Worm (Caenorhabditis elegans) whole organism, mixed stage, embryonic: ENCODE results near the gene R11H6.5.

Experiments
- bed-3 ChIP-seq: fragments of 200-800 bp; sonication (Bioruptor generic); optimal IDR thresholded peaks from 3 replicates; lab custom pipeline; 2018; ENCODE audit warnings: mild to moderate bottlenecking, missing genetic modification characterization, moderate library complexity, missing compliant biosample characterization
- ceh-39 ChIP-seq: fragments of 150-350 bp; optimal IDR thresholded peaks from 2 replicates; lab custom pipeline; 2014; ENCODE audit warnings: missing biosample characterization, missing genetic modification characterization
- ceh-43 ChIP-seq: fragments of 200-800 bp; sonication (Bioruptor generic); optimal IDR thresholded peaks from 2 replicates; lab custom pipeline; 2018; ENCODE audit warnings: mild to moderate bottlenecking, missing genetic modification characterization, moderate library complexity, missing compliant biosample characterization
- ceh-83 ChIP-seq: fragments of 200-800 bp; sonication (Bioruptor generic); optimal IDR thresholded peaks from 2 replicates; lab custom pipeline; 2018; ENCODE audit warnings: mild to moderate bottlenecking, missing genetic modification characterization, missing compliant biosample characterization
- ces-1 ChIP-seq: fragments of 150-350 bp; optimal IDR thresholded peaks from 2 replicates; lab custom pipeline; 2014; ENCODE audit warnings: missing biosample characterization, missing genetic modification reagents, missing genetic modification characterization
- drap-1 ChIP-seq: fragments of 200-800 bp; sonication (Bioruptor generic); optimal IDR thresholded peaks from 3 replicates; lab custom pipeline; 2018; ENCODE audit warnings: mild to moderate bottlenecking, missing genetic modification characterization, missing compliant biosample characterization
- elt-1 ChIP-seq: sonication (generic microtip); optimal IDR thresholded peaks from 2 replicates; lab custom pipeline; 2017; ENCODE audit warnings: missing genetic modification characterization, mild to moderate bottlenecking, missing compliant biosample characterization, antibody characterized with exemption, moderate library complexity, borderline replicate concordance; ENCODE audit not compliant: insufficient read depth
- elt-3 ChIP-seq: fragments of 150-350 bp; optimal IDR thresholded peaks from 2 replicates; lab custom pipeline; 2014; ENCODE audit warnings: missing biosample characterization, missing genetic modification characterization
- flh-1 ChIP-seq: fragments of 200-800 bp; sonication (Bioruptor generic); optimal IDR thresholded peaks from 2 replicates; lab custom pipeline; 2018; ENCODE audit warnings: mild to moderate bottlenecking, missing genetic modification characterization, moderate library complexity, missing compliant biosample characterization
- ham-2 ChIP-seq: fragments of 200-800 bp; sonication (Bioruptor generic); optimal IDR thresholded peaks from 2 replicates; lab custom pipeline; 2018; ENCODE audit warnings: mild to moderate bottlenecking, missing genetic modification characterization, missing compliant biosample characterization
- hlh-1 ChIP-seq: fragments of 150-350 bp; optimal IDR thresholded peaks from 2 replicates; lab custom pipeline; 2014; ENCODE audit warnings: missing biosample characterization, missing genetic modification reagents, missing genetic modification characterization
- lin-13 ChIP-seq: fragments of 150-350 bp; optimal IDR thresholded peaks from 2 replicates; lab custom pipeline; 2014; ENCODE audit warnings: missing biosample characterization, missing genetic modification characterization
- lin-32 ChIP-seq: fragments of 200-800 bp; sonication (Bioruptor generic); optimal IDR thresholded peaks from 2 replicates; lab custom pipeline; 2018; ENCODE audit warnings: mild to moderate bottlenecking, missing genetic modification characterization, missing compliant biosample characterization
- lsy-2 ChIP-seq: fragments of 150-350 bp; optimal IDR thresholded peaks from 2 replicates; lab custom pipeline; 2014; ENCODE audit warnings: missing biosample characterization, missing genetic modification characterization
- mab-5 ChIP-seq: fragments of 150-350 bp; optimal IDR thresholded peaks from 2 replicates; lab custom pipeline; 2014; ENCODE audit warnings: missing biosample characterization, missing genetic modification characterization
- mep-1 ChIP-seq: fragments of 150-350 bp; optimal IDR thresholded peaks from 2 replicates; lab custom pipeline; 2017; ENCODE audit warnings: missing biosample characterization, missing genetic modification reagents, missing genetic modification characterization, inconsistent platforms
- mls-2 ChIP-seq: sonication (generic microtip); optimal IDR thresholded peaks from 2 replicates; lab custom pipeline; 2016; ENCODE audit warnings: mild to moderate bottlenecking, missing genetic modification characterization, moderate library complexity, missing compliant biosample characterization
- nhr-12 ChIP-seq: fragments of 150-350 bp; optimal IDR thresholded peaks from 2 replicates; lab custom pipeline; 2014; ENCODE audit warnings: missing biosample characterization, missing genetic modification characterization
- nhr-2 ChIP-seq: fragments of 150-350 bp; optimal IDR thresholded peaks from 2 replicates; lab custom pipeline; 2014; ENCODE audit warnings: missing biosample characterization, missing genetic modification characterization
- nhr-237 ChIP-seq: fragments of 150-350 bp; optimal IDR thresholded peaks from 2 replicates; lab custom pipeline; 2014; ENCODE audit warnings: missing biosample characterization, missing genetic modification characterization
- nhr-28 ChIP-seq: fragments of 150-350 bp; optimal IDR thresholded peaks from 2 replicates; lab custom pipeline; 2014; ENCODE audit warnings: missing biosample characterization, missing genetic modification characterization
- nhr-76 ChIP-seq: sonication (generic microtip); optimal IDR thresholded peaks from 2 replicates; lab custom pipeline; 2017; ENCODE audit warnings: missing biosample characterization, missing genetic modification characterization
- pha-4 ChIP-seq: fragments of 150-350 bp; optimal IDR thresholded peaks from 2 replicates; lab custom pipeline; 2018; ENCODE audit warnings: missing biosample characterization, missing genetic modification reagents, missing genetic modification characterization
- sem-2 ChIP-seq: fragments of 200-800 bp; sonication (Bioruptor generic); optimal IDR thresholded peaks from 2 replicates; lab custom pipeline; 2018; ENCODE audit warnings: mild to moderate bottlenecking, missing genetic modification characterization, missing compliant biosample characterization
- snpc-4 ChIP-seq: fragments of 150-350 bp; optimal IDR thresholded peaks from 2 replicates; lab custom pipeline; 2014; ENCODE audit warnings: missing biosample characterization, missing genetic modification characterization
- sptf-1 ChIP-seq: sonication (generic microtip); optimal IDR thresholded peaks from 2 replicates; lab custom pipeline; 2017; ENCODE audit warnings: mild to moderate bottlenecking, missing genetic modification characterization, moderate library complexity, missing compliant biosample characterization
- tbx-8 ChIP-seq: fragments of 200-800 bp; sonication (Bioruptor generic); optimal IDR thresholded peaks from 2 replicates; lab custom pipeline; 2018; ENCODE audit warnings: mild to moderate bottlenecking, missing genetic modification characterization, moderate library complexity, missing compliant biosample characterization
- unc-120 ChIP-seq: sonication (generic microtip); optimal IDR thresholded peaks from 2 replicates; lab custom pipeline; 2017; ENCODE audit warnings: missing genetic modification characterization, missing compliant biosample characterization; ENCODE audit not compliant: poor library complexity, severe bottlenecking
- unc-39 ChIP-seq: fragments of 150-350 bp; optimal IDR thresholded peaks from 2 replicates; lab custom pipeline; 2014; ENCODE audit warnings: missing biosample characterization, missing genetic modification characterization
- zip-8 ChIP-seq: fragments of 150-350 bp; optimal IDR thresholded peaks from 2 replicates; lab custom pipeline; 2014; ENCODE audit warnings: missing biosample characterization, missing genetic modification characterization

R11H6.5 gene

DNA sequence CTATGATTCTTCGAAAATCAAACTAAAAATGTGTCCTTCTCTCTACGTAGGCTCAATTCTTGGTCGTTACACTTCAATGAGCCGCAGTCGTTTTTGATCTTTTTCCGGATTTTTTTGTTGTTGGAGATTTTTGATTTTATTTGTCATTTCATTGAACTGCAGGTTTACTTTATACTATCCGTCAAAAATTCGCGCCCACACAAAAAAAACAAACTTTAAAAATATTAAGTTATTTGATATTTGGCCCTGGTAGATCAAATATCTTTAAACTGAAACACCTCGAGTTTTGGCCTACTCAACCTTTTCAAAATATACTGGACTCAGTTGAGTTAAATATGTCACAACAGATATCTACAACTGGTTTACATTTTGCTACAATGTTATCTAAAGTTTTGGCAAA, 3.6 kb upstream of the R11H6.5 start:
- TF ChIP-seq elt-1 (tag; lab: Kevin White, UChicago) (no peak), ham-2 (GFP tag; lab: Kevin White, UChicago) (no peak), lin-32 (no peak), sptf-1 (tag; lab: Kevin White, UChicago) (no peak), nhr-28 (no peak), bed-3 (GFP tag; lab: Kevin White, UChicago) (no peak), snpc-4 (tag; lab: Kevin White, UChicago) (no peak), sem-2 (GFP tag; lab: Kevin White, UChicago) (no peak), drap-1 (GFP tag; lab: Kevin White, UChicago) (no peak), ceh-43 (GFP tag; lab: Kevin White, UChicago) (no peak), mls-2 (tag; lab: Kevin White, UChicago) (no peak), mep-1 (tag; lab: Kevin White, UChicago) (no peak), ces-1 (GFP tag; lab: Kevin White, UChicago) (no peak), zip-8 (tag; lab: Kevin White, UChicago) (no peak)

DNA sequence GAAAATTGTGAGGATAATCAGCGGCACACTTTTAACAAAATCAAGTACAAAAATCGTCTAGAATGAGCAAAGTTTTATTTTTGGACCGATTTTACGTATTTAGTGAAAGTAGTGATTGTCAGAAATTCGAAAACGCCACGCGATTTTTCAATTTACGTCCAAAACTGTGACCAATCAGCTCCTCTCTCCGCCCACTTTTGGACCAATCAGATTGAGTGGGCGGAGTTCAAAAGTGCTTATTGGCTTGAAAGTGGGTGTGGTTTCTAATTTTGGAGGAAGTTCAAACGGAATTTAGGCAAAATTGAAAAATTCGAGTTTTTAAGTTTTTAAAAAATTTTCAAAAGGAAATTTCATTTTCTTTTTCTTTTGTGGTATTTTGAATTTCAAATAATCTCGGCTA, 2.4 kb upstream of the R11H6.5 start:
- TF ChIP-seq ceh-43 (GFP tag; lab: Kevin White, UChicago) (no peak), bed-3 (GFP tag; lab: Kevin White, UChicago) (no peak), mep-1 (tag; lab: Kevin White, UChicago) (no peak), nhr-28 (no peak), drap-1 (GFP tag; lab: Kevin White, UChicago) (no peak), lsy-2 (no peak), elt-3 (tag; lab: Kevin White, UChicago) (no peak), flh-1 (GFP tag; lab: Kevin White, UChicago) (no peak)
- TF ChIP-seq, all 35 proteins: peak for 0

DNA sequence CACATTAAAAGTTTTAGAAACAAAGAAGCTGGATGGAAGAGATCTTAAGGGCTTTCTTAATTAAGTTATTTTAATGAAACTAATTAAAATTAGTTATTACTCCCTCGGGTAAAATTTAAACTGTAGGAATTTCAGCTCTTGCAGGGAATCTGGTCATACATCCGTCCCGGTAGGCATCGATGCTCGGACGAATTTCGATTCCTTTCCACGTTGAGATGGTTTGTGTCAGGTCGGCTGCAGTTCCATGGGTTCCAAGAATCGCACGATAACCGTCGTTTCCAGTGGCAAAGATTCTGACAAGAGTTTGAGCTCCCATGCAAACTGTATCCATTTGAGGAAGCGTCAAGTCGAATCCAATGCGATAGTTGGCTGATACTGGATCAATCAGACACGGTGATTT, 1.2 kb downstream of the R11H6.5 start:
- TF ChIP-seq mls-2 (tag; lab: Kevin White, UChicago) (no peak), ces-1 (GFP tag; lab: Kevin White, UChicago) (no peak), nhr-12 (tag; lab: Kevin White, UChicago) (no peak), nhr-28 (no peak), tbx-8 (no peak), mab-5 (no peak), nhr-237 (tag; lab: Kevin White, UChicago) (no peak), lin-32 (no peak), unc-39 (tag; lab: Kevin White, UChicago) (no peak), ceh-39 (no peak), sptf-1 (tag; lab: Kevin White, UChicago) (no peak), drap-1 (GFP tag; lab: Kevin White, UChicago) (no peak)
- TF ChIP-seq, all 35 proteins: peak for 0

DNA sequence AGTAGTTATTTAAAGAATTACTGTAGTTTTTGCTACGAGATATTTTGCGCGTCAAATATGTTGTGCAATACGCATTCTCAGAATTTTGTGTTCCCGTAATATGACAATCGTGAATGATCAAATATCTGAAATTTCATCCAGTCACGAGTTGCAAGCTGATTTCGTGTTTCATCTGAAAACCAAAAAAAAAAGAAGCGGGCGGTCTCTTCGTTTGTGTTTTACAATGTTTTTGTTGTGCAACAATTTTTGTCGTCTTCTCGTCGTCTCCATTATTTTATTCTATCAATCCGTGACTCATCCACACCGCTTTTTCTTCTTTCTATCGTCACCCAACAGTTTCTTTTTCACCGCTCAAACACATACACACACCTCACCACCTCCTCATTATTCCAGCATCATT, 2.4 kb downstream of the R11H6.5 start, which contains the start of gene R11H6.4:
Gene R11H6.4 (plus strand): TSS at position 301 of the 400 bp plus-strand sequence.
- TF ChIP-seq hlh-1 (tag; lab: Kevin White, UChicago) = no peak
- TF ChIP-seq zip-8 (tag; lab: Kevin White, UChicago) = no peak
- TF ChIP-seq unc-39 (tag; lab: Kevin White, UChicago) = no peak
- no peak for TF ChIP-seq ceh-43 (GFP tag; lab: Kevin White, UChicago)
- no peak for TF ChIP-seq unc-120 (tag; lab: Kevin White, UChicago)
- no peak for TF ChIP-seq ham-2 (GFP tag; lab: Kevin White, UChicago)
- no peak for TF ChIP-seq nhr-2 (tag; lab: Kevin White, UChicago)
- no peak for TF ChIP-seq nhr-28
- TF ChIP-seq ceh-83 (GFP tag; lab: Kevin White, UChicago) = no peak
- no peak for TF ChIP-seq ceh-39
- no peak for TF ChIP-seq drap-1 (GFP tag; lab: Kevin White, UChicago)
- TF ChIP-seq, all 35 proteins: peak for 0

DNA sequence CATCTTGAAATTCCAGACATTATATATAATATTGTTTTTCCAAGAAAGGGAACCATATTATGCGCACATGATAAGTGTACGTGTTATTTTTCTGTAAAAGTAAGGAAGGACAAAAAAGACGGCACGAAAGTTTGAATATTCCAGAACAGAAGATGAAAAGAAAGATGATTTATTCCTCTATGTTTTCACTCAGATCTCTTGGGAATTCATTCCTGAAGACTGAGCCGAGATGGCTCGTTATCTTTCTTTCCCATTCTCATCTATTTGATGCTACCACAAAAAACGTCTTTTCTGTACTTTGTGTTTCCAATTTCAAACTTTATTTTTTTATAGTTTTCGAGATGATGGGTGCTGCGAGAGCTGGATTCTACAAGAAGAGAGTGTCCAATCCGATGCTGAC, 8.3 kb downstream of the R11H6.5 start:
- TF ChIP-seq lin-13 (tag; lab: Kevin White, UChicago) = no peak
- no peak for TF ChIP-seq nhr-237 (tag; lab: Kevin White, UChicago)
- TF ChIP-seq mls-2 (tag; lab: Kevin White, UChicago) = no peak
- TF ChIP-seq ceh-39 = no peak
- no peak for TF ChIP-seq nhr-28
- no peak for TF ChIP-seq nhr-76 (tag; lab: Kevin White, UChicago)
- TF ChIP-seq sem-2 (GFP tag; lab: Kevin White, UChicago) = no peak
- TF ChIP-seq lsy-2 = no peak
- no peak for TF ChIP-seq pha-4
